Worm (Caenorhabditis elegans) whole organism, L4 larva: Measurements from ENCODE around the gene cutl-5.

Experiments
- D1046.2 ChIP-seq: fragments of 200-800 bp; sonication (Bioruptor generic); IDR thresholded peaks from 2 replicates; pipeline ENCODE4 v1.3.6; 2022; ENCODE audit warnings: missing genetic modification characterization, missing compliant biosample characterization
- F26F4.8 ChIP-seq: fragments of 200-800 bp; sonication (Bioruptor generic); conservative IDR thresholded peaks from 2 replicates; pipeline ENCODE4 v1.3.6; 2022; ENCODE audit warnings: missing genetic modification characterization, missing compliant biosample characterization
- R02D3.7 ChIP-seq: fragments of 150-350 bp; sonication (generic microtip); optimal IDR thresholded peaks from 3 replicates; lab custom pipeline; 2014; ENCODE audit warnings: missing biosample characterization, missing genetic modification characterization
- T26A8.4 ChIP-seq: fragments of 200-800 bp; sonication (Bioruptor generic); IDR thresholded peaks from 2 replicates; pipeline ENCODE4 v1.3.6; 2022; ENCODE audit warnings: missing genetic modification characterization, missing compliant biosample characterization
- Y48G9A.11 ChIP-seq: fragments of 200-800 bp; sonication (Bioruptor generic); IDR thresholded peaks from 2 replicates; pipeline ENCODE4 v1.3.6; 2022; ENCODE audit warnings: missing genetic modification reagents, missing genetic modification characterization, missing compliant biosample characterization
- Y5F2A.4 ChIP-seq: fragments of 200-800 bp; sonication (Bioruptor generic); optimal IDR thresholded peaks from 2 replicates; lab custom pipeline; 2018; ENCODE audit warnings: mild to moderate bottlenecking, missing genetic modification characterization, missing compliant biosample characterization
- aly-2 ChIP-seq: sonication (generic microtip); optimal IDR thresholded peaks from 2 replicates; lab custom pipeline; 2018; ENCODE audit warnings: missing biosample characterization, missing genetic modification characterization
- ceh-44 ChIP-seq: fragments of 200-800 bp; sonication (Bioruptor generic); IDR thresholded peaks from 2 replicates; pipeline ENCODE4 v1.3.6; 2022; ENCODE audit warnings: missing genetic modification reagents, missing genetic modification characterization, missing compliant biosample characterization
- ceh-82 ChIP-seq: sonication (generic microtip); optimal IDR thresholded peaks from 2 replicates; lab custom pipeline; 2017; ENCODE audit warnings: missing biosample characterization, missing genetic modification characterization
- cey-2 ChIP-seq: sonication (generic microtip); optimal IDR thresholded peaks from 3 replicates; lab custom pipeline; 2017; ENCODE audit warnings: missing genetic modification characterization, mild to moderate bottlenecking, missing compliant biosample characterization, antibody characterized with exemption, borderline replicate concordance; ENCODE audit not compliant: insufficient read depth
- ctbp-1 ChIP-seq: fragments of 200-800 bp; sonication (Bioruptor generic); IDR thresholded peaks from 2 replicates; pipeline ENCODE4 v1.3.6; 2022; ENCODE audit warnings: missing genetic modification reagents, missing genetic modification characterization, missing compliant biosample characterization
- daf-16 ChIP-seq, 3 experiments: sonication (generic microtip); optimal IDR thresholded peaks; 2 replicates each; lab custom pipeline; 2016 to 2017; ENCODE audit warnings: missing genetic modification characterization in 3 of 3, missing genetic modification reagents in 3 of 3, mild to moderate bottlenecking in 2 of 3, missing compliant biosample characterization in 2 of 3, missing biosample characterization in 1 of 3, moderate library complexity in 1 of 3
- dmd-8 ChIP-seq: fragments of 200-800 bp; sonication (Bioruptor generic); IDR thresholded peaks from 2 replicates; pipeline ENCODE4 v1.3.6; 2022; ENCODE audit warnings: missing genetic modification characterization, missing compliant biosample characterization
- dve-1 ChIP-seq: sonication (generic microtip); optimal IDR thresholded peaks from 2 replicates; lab custom pipeline; 2017; ENCODE audit warnings: antibody characterized with exemption, mild to moderate bottlenecking, missing genetic modification characterization, missing compliant biosample characterization; ENCODE audit not compliant: insufficient read depth
- fkh-10 ChIP-seq: fragments of 150-350 bp; optimal IDR thresholded peaks from 2 replicates; lab custom pipeline; 2014; ENCODE audit warnings: missing biosample characterization, missing genetic modification reagents, missing genetic modification characterization
- hif-1 ChIP-seq, 2 experiments: sonication (generic microtip); optimal IDR thresholded peaks; 2 replicates each; lab custom pipeline; 2016 to 2017; ENCODE audit warnings: missing compliant biosample characterization in 2 of 2, missing genetic modification characterization in 2 of 2, missing genetic modification reagents in 2 of 2, missing genotype in 2 of 2, mild to moderate bottlenecking in 1 of 2
- hlh-11 ChIP-seq: fragments of 200-800 bp; sonication (Bioruptor generic); optimal IDR thresholded peaks from 2 replicates; lab custom pipeline; 2018; ENCODE audit warnings: mild to moderate bottlenecking, missing genetic modification characterization, missing compliant biosample characterization
- hmg-1.1 ChIP-seq: fragments of 200-800 bp; sonication (Bioruptor generic); IDR thresholded peaks from 2 replicates; pipeline ENCODE4 v1.3.6; 2022; ENCODE audit warnings: missing genetic modification reagents, missing genetic modification characterization, missing compliant biosample characterization
- lim-7 ChIP-seq: fragments of 200-800 bp; sonication (Bioruptor generic); IDR thresholded peaks from 2 replicates; pipeline ENCODE4 v1.3.6; 2022; ENCODE audit warnings: missing genetic modification characterization, missing compliant biosample characterization
- lin-15B ChIP-seq: fragments of 150-350 bp; sonication (generic microtip); optimal IDR thresholded peaks from 3 replicates; lab custom pipeline; 2014; ENCODE audit warnings: missing biosample characterization, missing genetic modification characterization
- lin-38 ChIP-seq: fragments of 200-800 bp; sonication (Bioruptor generic); IDR thresholded peaks from 2 replicates; pipeline ENCODE4 v1.3.6; 2022; ENCODE audit warnings: missing genetic modification reagents, missing genetic modification characterization, missing compliant biosample characterization
- lin-39 ChIP-seq: fragments of 150-350 bp; optimal IDR thresholded peaks from 2 replicates; lab custom pipeline; 2014; ENCODE audit warnings: missing biosample characterization, missing genetic modification reagents, missing genetic modification characterization
- lsy-2 ChIP-seq, 2 experiments: fragments of 150-350 bp in 1 of 2; sonication (generic microtip) in 1 of 2; optimal IDR thresholded peaks; 2 replicates each; lab custom pipeline; 2014 to 2017; ENCODE audit warnings: missing biosample characterization in 2 of 2, missing genetic modification characterization in 2 of 2
- madf-5 ChIP-seq, 2 experiments: fragments of 200-800 bp; sonication (Bioruptor generic); IDR thresholded peaks; 2 replicates each; pipeline ENCODE4 v1.3.6; 2022; ENCODE audit warnings: missing compliant biosample characterization in 2 of 2, missing genetic modification characterization in 2 of 2
- mdt-29 ChIP-seq: fragments of 200-800 bp; sonication (Bioruptor generic); IDR thresholded peaks from 2 replicates; pipeline ENCODE4 v1.3.6; 2022; ENCODE audit warnings: missing genetic modification reagents, missing genetic modification characterization, missing compliant biosample characterization
- mxl-2 ChIP-seq: fragments of 200-800 bp; sonication (Bioruptor generic); conservative IDR thresholded peaks from 2 replicates; pipeline ENCODE4 v1.3.6; 2022; ENCODE audit warnings: missing genetic modification reagents, missing genetic modification characterization, missing compliant biosample characterization
- nhr-10 ChIP-seq: fragments of 150-350 bp; optimal IDR thresholded peaks from 2 replicates; lab custom pipeline; 2014; ENCODE audit warnings: missing biosample characterization, missing genetic modification characterization
- nhr-237 ChIP-seq: sonication (generic microtip); optimal IDR thresholded peaks from 2 replicates; lab custom pipeline; 2017; ENCODE audit warnings: missing biosample characterization, missing genetic modification characterization
- nhr-42 ChIP-seq: fragments of 200-800 bp; sonication (Bioruptor generic); IDR thresholded peaks from 2 replicates; pipeline ENCODE4 v1.3.6; 2022; ENCODE audit warnings: missing genetic modification characterization, missing compliant biosample characterization
- nhr-48 ChIP-seq: sonication (generic microtip); optimal IDR thresholded peaks from 2 replicates; lab custom pipeline; 2016; ENCODE audit warnings: mild to moderate bottlenecking, missing genetic modification characterization, missing compliant biosample characterization
- nhr-6 ChIP-seq: fragments of 150-350 bp; optimal IDR thresholded peaks from 2 replicates; lab custom pipeline; 2014; ENCODE audit warnings: missing biosample characterization, missing genetic modification characterization
- pha-4 ChIP-seq, 2 experiments: fragments of 150-350 bp in 1 of 2; fragments of 200-800 bp in 1 of 2; sonication (Bioruptor generic) in 1 of 2; IDR thresholded peaks in 1 of 2; optimal IDR thresholded peaks in 1 of 2; 2 replicates each; pipeline versions ENCODE4 v1.3.6 to Lab custom; 2014 to 2022; ENCODE audit warnings: missing genetic modification characterization in 2 of 2, missing genetic modification reagents in 2 of 2, missing biosample characterization in 1 of 2, missing compliant biosample characterization in 1 of 2
- rbr-2 ChIP-seq: sonication (generic microtip); optimal IDR thresholded peaks from 2 replicates; lab custom pipeline; 2016; ENCODE audit warnings: missing genotype, missing genetic modification characterization, missing compliant biosample characterization
- saeg-2 ChIP-seq: fragments of 200-800 bp; sonication (Bioruptor generic); IDR thresholded peaks from 2 replicates; pipeline ENCODE4 v1.3.6; 2022; ENCODE audit warnings: missing genetic modification reagents, missing genetic modification characterization, missing compliant biosample characterization
- sdz-12 ChIP-seq: fragments of 200-800 bp; sonication (Bioruptor generic); optimal IDR thresholded peaks from 2 replicates; lab custom pipeline; 2018; ENCODE audit warnings: mild to moderate bottlenecking, missing genetic modification characterization, missing compliant biosample characterization
- snpc-4 ChIP-seq: fragments of 150-350 bp; optimal IDR thresholded peaks from 2 replicates; lab custom pipeline; 2014; ENCODE audit warnings: missing biosample characterization, missing genetic modification characterization
- tag-97 ChIP-seq: fragments of 200-800 bp; sonication (Bioruptor generic); IDR thresholded peaks from 2 replicates; pipeline ENCODE4 v1.3.6; 2022; ENCODE audit warnings: missing genetic modification characterization, missing compliant biosample characterization
- unc-62 ChIP-seq, 3 experiments: fragments of 150-350 bp in 1 of 3; sonication (generic microtip); optimal IDR thresholded peaks in 2 of 3; peaks in 1 of 3; 1 replicate in 1 of 3; 2 replicates in 2 of 3; lab custom pipeline; 2014 to 2017; ENCODE audit warnings: missing biosample characterization in 3 of 3, missing genetic modification characterization in 3 of 3, missing genetic modification reagents in 3 of 3, missing genotype in 1 of 3
- vab-7 ChIP-seq: fragments of 200-800 bp; sonication (Bioruptor generic); IDR thresholded peaks from 2 replicates; pipeline ENCODE4 v1.3.6; 2022; ENCODE audit warnings: missing genetic modification reagents, missing genetic modification characterization, missing compliant biosample characterization
- zfp-2 ChIP-seq: sonication (generic microtip); optimal IDR thresholded peaks from 2 replicates; lab custom pipeline; 2016; ENCODE audit warnings: mild to moderate bottlenecking, missing genetic modification characterization, missing compliant biosample characterization
- ztf-11 ChIP-seq: fragments of 150-350 bp; optimal IDR thresholded peaks from 2 replicates; lab custom pipeline; 2014; ENCODE audit warnings: missing biosample characterization, missing genetic modification characterization

Gene cutl-5

DNA sequence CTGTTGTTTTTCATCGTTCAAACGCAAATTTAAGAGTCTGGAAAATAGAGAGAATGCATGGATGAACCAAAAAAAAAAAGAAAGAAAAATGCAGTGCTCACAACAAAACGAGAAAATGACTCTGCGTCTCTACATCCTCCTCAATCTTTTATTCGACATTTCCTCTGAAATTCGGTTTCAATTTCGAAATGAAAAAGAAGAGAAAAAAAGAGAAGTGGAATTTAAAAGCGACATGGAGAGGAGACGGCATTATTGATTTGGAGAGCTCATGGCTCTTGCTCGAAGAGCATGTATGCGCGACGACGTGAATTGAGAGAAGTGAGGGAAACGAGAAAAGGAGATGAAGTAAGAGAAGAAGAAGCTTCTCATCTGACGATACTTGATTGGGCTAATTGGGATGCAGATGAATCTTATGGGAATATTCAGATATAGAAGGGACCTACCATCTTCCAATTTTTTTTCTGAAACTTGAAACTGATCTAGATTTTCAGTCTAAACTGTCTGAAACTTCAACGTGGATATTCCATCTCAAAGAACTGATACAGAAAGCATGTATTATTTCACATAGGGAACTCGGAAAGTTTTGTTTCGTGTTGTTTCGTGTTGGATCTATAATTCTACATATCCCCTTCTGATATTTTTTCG is 4.6 kb downstream of the cutl-5 start:
- no peak for TF ChIP-seq daf-16 (GFP tag; optimal IDR thresholded peaks at IDR 0.05; lab: Kevin White, UChicago)
- TF ChIP-seq daf-16 (tag; optimal IDR thresholded peaks at IDR 0.05; lab: Kevin White, UChicago): no peak
- 0 out of 2 replicates have a peak, but pooled peaks have one; percentile 9 for TF ChIP-seq hmg-1.1 (GFP tag; lab: Robert Waterston, UW)
- no peak for TF ChIP-seq hlh-11 (tag; lab: Kevin White, UChicago)
- TF ChIP-seq lsy-2 (tag; optimal IDR thresholded peaks at IDR 0.05; lab: Kevin White, UChicago): peak in 1 of 2 experiments; percentile 53
- TF ChIP-seq fkh-10: peak; percentile 45
- peak in 1 of 2 experiments; percentile 95 for TF ChIP-seq unc-62 (GFP tag; optimal IDR thresholded peaks at IDR 0.05 in 1 of 2; lab: Kevin White, UChicago)
- no peak for TF ChIP-seq unc-62 (tag; optimal IDR thresholded peaks at IDR 0.05; lab: Kevin White, UChicago)
- TF ChIP-seq, all 104 proteins: peak for 4

DNA sequence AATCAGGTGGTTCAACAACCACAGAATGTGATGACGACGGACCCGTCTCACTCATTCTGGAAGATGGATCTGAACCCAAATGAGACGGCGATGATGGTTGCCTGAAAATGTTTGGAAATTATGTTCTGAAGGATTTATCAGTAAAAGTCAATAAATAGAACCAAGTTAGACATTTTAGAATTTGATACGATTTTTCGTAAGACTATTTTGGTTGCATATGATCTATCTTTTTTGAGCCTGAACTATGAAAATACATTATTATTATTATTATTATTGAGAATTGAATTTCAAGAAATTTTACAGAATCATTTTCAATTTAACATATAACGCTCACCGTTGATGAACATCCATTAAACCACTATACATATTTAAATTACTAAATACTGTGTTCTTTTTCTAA is 5.8 kb downstream of the cutl-5 start, which contains the start of gene F10E7.9:
Gene F10E7.9 (minus strand): TSS at position 101 of the 400 bp plus-strand sequence.
- TF ChIP-seq lin-15B (tag; lab: Kevin White, UChicago) (no peak), R02D3.7 (tag; lab: Kevin White, UChicago) (no peak), zfp-2 (tag; lab: Kevin White, UChicago) (no peak), vab-7 (GFP tag; lab: Robert Waterston, UW) (no peak), F26F4.8 (GFP tag; lab: Robert Waterston, UW) (no peak), nhr-10 (tag; lab: Kevin White, UChicago) (no peak), Y5F2A.4 (GFP tag; lab: Kevin White, UChicago) (no peak), ceh-44 (GFP tag; lab: Robert Waterston, UW) (no peak)

DNA sequence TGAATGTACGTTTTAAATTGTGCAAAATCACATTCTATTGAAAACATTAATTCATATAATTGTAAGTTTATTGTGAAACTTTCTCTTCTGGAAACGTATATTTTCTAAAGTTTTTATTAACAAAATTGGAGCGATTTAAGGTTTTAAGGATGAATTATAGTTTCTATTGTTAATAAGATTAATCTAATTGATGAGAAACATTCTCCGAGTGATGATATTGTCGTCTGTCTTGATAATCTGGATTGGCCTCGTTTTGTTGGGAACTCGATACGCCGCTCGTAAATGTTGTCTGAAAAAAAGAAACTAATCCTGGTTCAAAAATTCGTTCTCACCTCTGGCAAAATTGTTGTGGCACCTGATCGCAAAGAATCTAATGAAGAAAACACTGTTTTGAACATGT is 9.4 kb downstream of the cutl-5 start:
- TF ChIP-seq Y48G9A.11 (GFP tag; lab: Robert Waterston, UW) (peak; percentile 59), snpc-4 (tag; lab: Kevin White, UChicago) (no peak), lin-38 (peak; percentile 37; the same call in 1 of the 2 replicates)

- no peak for TF ChIP-seq mdt-29
- TF ChIP-seq nhr-42 (GFP tag; lab: Robert Waterston, UW): no peak
- no peak for TF ChIP-seq nhr-48 (tag; lab: Kevin White, UChicago)
- no peak for TF ChIP-seq mxl-2 (GFP tag; lab: Robert Waterston, UW)
- no peak for TF ChIP-seq lim-7 (GFP tag; lab: Robert Waterston, UW)
- no peak for TF ChIP-seq cey-2
- TF ChIP-seq rbr-2: peak; percentile 71
- no peak for TF ChIP-seq dmd-8 (GFP tag; lab: Robert Waterston, UW)
- TF ChIP-seq saeg-2 (GFP tag; lab: Robert Waterston, UW): no peak
- peak; percentile 87 for TF ChIP-seq nhr-6 (tag; lab: Kevin White, UChicago)
- TF ChIP-seq T26A8.4 (GFP tag; lab: Robert Waterston, UW): peak; percentile 35; the same call in 1 of the 2 replicates
- no peak for TF ChIP-seq madf-5 (GFP tag; IDR thresholded peaks at IDR 0.05; lab: Robert Waterston, UW)
- peak; percentile 73 for TF ChIP-seq lin-38
- no peak for TF ChIP-seq pha-4 (GFP tag; IDR thresholded peaks at IDR 0.05; lab: Robert Waterston, UW)
- peak; percentile 90 for TF ChIP-seq pha-4 (tag; optimal IDR thresholded peaks at IDR 0.05; lab: Kevin White, UChicago)
- TF ChIP-seq hif-1 (tag; optimal IDR thresholded peaks at IDR 0.05; lab: Kevin White, UChicago): peak in 1 of 2 experiments; percentile 84
- no peak for TF ChIP-seq D1046.2
- TF ChIP-seq lin-39: no peak
- TF ChIP-seq tag-97: no peak
- TF ChIP-seq ceh-82 (tag; lab: Kevin White, UChicago): no peak
- TF ChIP-seq ztf-11: no peak
- TF ChIP-seq ctbp-1 (GFP tag; lab: Robert Waterston, UW): no peak
- TF ChIP-seq nhr-237 (tag; lab: Kevin White, UChicago): no peak
- no peak for TF ChIP-seq snpc-4 (tag; lab: Kevin White, UChicago)
- no peak for TF ChIP-seq sdz-12
- no peak for TF ChIP-seq aly-2 (tag; lab: Kevin White, UChicago)
- TF ChIP-seq dve-1 (tag; lab: Kevin White, UChicago): peak; percentile 63
Observed at ce11 chrII:7104794-7105613, 10.7 kb downstream of the cutl-5 start, which contains the start of the genes farl-11 and rpl-33. Gene farl-11, minus strand, starts transcription at chrII:7105035. Gene rpl-33, plus strand, starts transcription at chrII:7105563.
